Fruit fly (Drosophila melanogaster): ENCODE data around the gene CG17751.
A peak's percentile ranks its signal among the peaks of the same experiment; 100 is the strongest.

CG17751 gene

DNA sequence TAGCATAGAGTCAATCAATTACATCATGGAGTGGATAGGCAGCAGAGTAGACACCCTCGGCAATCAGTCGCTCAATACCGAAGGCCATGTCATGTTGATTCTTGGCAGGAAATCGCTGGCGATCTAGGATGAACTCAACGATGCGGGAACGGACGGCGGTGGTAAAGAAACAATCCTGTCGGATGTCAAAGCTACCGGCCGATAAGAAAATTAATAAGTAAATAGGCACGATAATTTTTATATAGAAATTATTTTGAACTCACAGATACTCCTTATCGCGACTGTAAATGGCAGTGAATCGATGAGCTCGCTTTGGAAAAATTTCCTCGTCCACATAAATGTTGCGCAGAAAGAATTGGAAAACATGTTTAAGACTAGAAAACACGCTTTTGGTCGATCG, 30.9 kb downstream of the CG17751 start:
- TF ChIP-seq CG43689 (GFP tag; IDR thresholded peaks at IDR 0.05) (no peak), HLH3B (GFP tag; IDR thresholded peaks at IDR 0.05) (0 out of 2 replicates have a peak, but pooled peaks have one; percentile 12)

DNA sequence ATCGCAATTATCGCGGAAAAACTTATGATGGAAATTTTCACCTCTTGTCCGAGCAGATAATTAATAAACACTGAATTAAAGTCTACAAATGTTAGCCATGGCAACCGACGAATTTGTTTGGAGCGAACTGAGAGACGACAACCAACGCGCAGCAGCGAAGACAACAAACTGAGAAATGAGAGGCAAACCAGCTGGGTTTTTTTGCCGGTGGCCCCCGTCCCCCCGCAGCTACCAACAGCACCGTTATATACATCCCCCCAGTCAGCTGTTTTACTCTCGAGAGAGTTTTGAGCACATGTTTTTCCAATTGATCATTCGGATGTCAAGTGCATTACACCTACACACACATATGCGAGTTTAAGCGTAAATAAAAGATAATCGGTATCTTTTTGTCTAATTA, 34.0 kb downstream of the CG17751 start:
- TF ChIP-seq nau (GFP tag; optimal IDR thresholded peaks at IDR 0.05) (no peak), abd-A (tag; optimal IDR thresholded peaks at IDR 0.05) (peak; percentile 16), CG7372 (GFP tag; IDR thresholded peaks at IDR 0.05) (no peak), CG6813 (GFP tag; optimal IDR thresholded peaks at IDR 0.05) (peak; percentile 4), CG32532 (GFP tag; IDR thresholded peaks at IDR 0.05) (peak; percentile 39; the same call in 1 of the 2 replicates), CG13287 (GFP tag; IDR thresholded peaks at IDR 0.05; ENCODE audit: partially characterized antibody) (peak; percentile 52), CG4617 (GFP tag; optimal IDR thresholded peaks at IDR 0.05; ENCODE audit: borderline replicate concordance) (no peak), so (GFP tag; IDR thresholded peaks at IDR 0.05) (0 out of 3 replicates have a peak, but pooled peaks have one; percentile 46), Adf1 (GFP tag; IDR thresholded peaks at IDR 0.05) (peak; percentile 25; the same call in 1 of the 2 replicates), Dll (GFP tag; IDR thresholded peaks at IDR 0.05; ENCODE audit: partially characterized antibody) (peak; percentile 42; the same call in 2 of the 4 replicates), CG12071 (GFP tag; optimal IDR thresholded peaks at IDR 0.05) (peak; percentile 23), Dek (tag; optimal IDR thresholded peaks at IDR 0.05) (no peak), CG31365 (tag; optimal IDR thresholded peaks at IDR 0.05) (peak; percentile 5), ci (GFP tag; IDR thresholded peaks at IDR 0.05) (no peak), Opbp (GFP tag; IDR thresholded peaks at IDR 0.05; ENCODE audit: partially characterized antibody) (0 out of 3 replicates have a peak, but pooled peaks have one; percentile 21), CG17186 (GFP tag; optimal IDR thresholded peaks at IDR 0.05) (no peak), wek (GFP tag; optimal IDR thresholded peaks at IDR 0.05) (no peak), twi (tag; optimal IDR thresholded peaks at IDR 0.05) (peak; percentile 13), CG8359 (GFP tag; optimal IDR thresholded peaks at IDR 0.05; ENCODE audit: borderline replicate concordance) (peak; percentile 32), MTF-1 (GFP tag; optimal IDR thresholded peaks at IDR 0.05; ENCODE audit: borderline replicate concordance) (peak; percentile 39), CG8290 (GFP tag; optimal IDR thresholded peaks at IDR 0.05) (no peak), CG8290 (tag; optimal IDR thresholded peaks at IDR 0.05) (no peak), CG18011 (GFP tag; optimal IDR thresholded peaks at IDR 0.05) (no peak), sna (GFP tag; IDR thresholded peaks at IDR 0.05; ENCODE audit: partially characterized antibody) (peak; percentile 58; the same call in 1 of the 2 replicates), ewg (GFP tag; optimal IDR thresholded peaks at IDR 0.05) (peak; percentile 36), sr (GFP tag; IDR thresholded peaks at IDR 0.05) (peak; percentile 9; the same call in 1 of the 3 replicates), CG5245 (GFP tag; optimal IDR thresholded peaks at IDR 0.05) (no peak), sqz (GFP tag; optimal IDR thresholded peaks at IDR 0.05) (peak; percentile 68), tna (GFP tag; IDR thresholded peaks at IDR 0.05; ENCODE audit: partially characterized antibody) (peak; percentile 38; the same call in 1 of the 2 replicates), CG8765 (GFP tag; IDR thresholded peaks at IDR 0.05) (no peak), cg (GFP tag; optimal IDR thresholded peaks at IDR 0.05) (peak; percentile 66), scrt (GFP tag; optimal IDR thresholded peaks at IDR 0.05) (peak; percentile 8), hbn (GFP tag; IDR thresholded peaks at IDR 0.05; ENCODE audit: partially characterized antibody) (0 out of 2 replicates have a peak, but pooled peaks have one; percentile 45), hb (GFP tag; IDR thresholded peaks at IDR 0.05; ENCODE audit: partially characterized antibody) (no peak), tap (tag; optimal IDR thresholded peaks at IDR 0.05) (peak; percentile 4), nom (GFP tag; optimal IDR thresholded peaks at IDR 0.05) (peak; percentile 59), Dbx (GFP tag; IDR thresholded peaks at IDR 0.05) (0 out of 3 replicates have a peak, but pooled peaks have one; percentile 33), CG7987 (GFP tag; optimal IDR thresholded peaks at IDR 0.05) (no peak), Trl (optimal IDR thresholded peaks at IDR 0.05) (peak; percentile 55 to 79), Trl (GFP tag; optimal IDR thresholded peaks at IDR 0.05) (no peak), CG34376 (GFP tag; optimal IDR thresholded peaks at IDR 0.05) (peak; percentile 32), bbx (GFP tag; IDR thresholded peaks at IDR 0.05; ENCODE audit: partially characterized antibody) (peak; percentile 55; the same call in 1 of the 2 replicates), disco-r (GFP tag; optimal IDR thresholded peaks at IDR 0.05) (no peak), row (GFP tag; IDR thresholded peaks at IDR 0.05) (peak; percentile 16; the same call in 1 of the 3 replicates), Dref (GFP tag; IDR thresholded peaks at IDR 0.05) (0 out of 2 replicates have a peak, but pooled peaks have one; percentile 22)
